Worm (Caenorhabditis elegans) whole organism, young adult: ENCODE data around the gene dnpp-1.

Source experiments
- ama-1 ChIP-seq, 3 experiments: fragments of 150-350 bp in 1 of 3; sonication (generic microtip) in 2 of 3; optimal IDR thresholded peaks; 2 replicates each; lab custom pipeline; 2014 to 2018; ENCODE audit warnings: missing biosample characterization in 2 of 3, missing genetic modification characterization in 2 of 3, missing genetic modification reagents in 2 of 3
- ets-4 ChIP-seq: fragments of 200-800 bp; sonication (Bioruptor generic); optimal IDR thresholded peaks from 2 replicates; lab custom pipeline; 2018; ENCODE audit warnings: mild to moderate bottlenecking, missing genetic modification characterization, missing compliant biosample characterization
- him-1 ChIP-seq: sonication (generic microtip); optimal IDR thresholded peaks from 2 replicates; lab custom pipeline; 2016; ENCODE audit warnings: missing genotype, missing genetic modification reagents, missing genetic modification characterization, missing compliant biosample characterization
- snpc-4 ChIP-seq, 5 experiments: fragments of 150-350 bp in 1 of 5; sonication (generic microtip) in 4 of 5; optimal IDR thresholded peaks; 2 replicates each; lab custom pipeline; 2014 to 2018; ENCODE audit warnings: missing genetic modification characterization in 5 of 5, missing biosample characterization in 3 of 5, antibody characterized with exemption in 2 of 5, mild to moderate bottlenecking in 2 of 5, missing compliant biosample characterization in 2 of 5, missing genotype in 2 of 5, moderate library complexity in 2 of 5, missing genetic modification reagents in 1 of 5

DNA sequence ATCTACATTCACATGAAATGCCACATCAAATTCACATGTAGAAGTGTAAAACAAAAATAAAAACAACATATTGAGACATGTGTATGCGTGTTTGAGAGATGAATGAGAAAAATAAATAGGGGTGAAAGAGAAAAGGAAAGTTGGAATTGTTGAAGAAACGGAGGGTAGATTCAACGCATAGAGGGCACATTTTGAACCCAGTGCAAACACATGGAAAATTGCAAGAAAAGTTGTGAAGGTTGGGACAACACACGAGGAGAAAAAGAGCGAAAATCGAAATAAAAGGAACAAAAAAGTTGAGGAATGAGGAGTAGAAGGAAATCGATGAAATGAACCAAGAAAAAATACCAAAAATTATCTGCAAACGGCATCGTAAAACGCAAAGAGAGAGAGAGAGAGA is 24.0 kb downstream of the dnpp-1 start:
- no peak for TF ChIP-seq snpc-4 (GFP tag; optimal IDR thresholded peaks at IDR 0.05; lab: Kevin White, UChicago)
- no peak for TF ChIP-seq snpc-4 (tag; optimal IDR thresholded peaks at IDR 0.05; lab: Kevin White, UChicago)
- TF ChIP-seq ama-1 (optimal IDR thresholded peaks at IDR 0.05; lab: Kevin White, UChicago) = no peak
- TF ChIP-seq ama-1 (GFP tag; optimal IDR thresholded peaks at IDR 0.05; lab: Kevin White, UChicago) = no peak
- TF ChIP-seq ets-4 (GFP tag; lab: Kevin White, UChicago) = no peak
- TF ChIP-seq him-1 (tag; lab: Kevin White, UChicago) = no peak
